Worm (Caenorhabditis elegans) whole organism, young adult: ENCODE data around the gene T23D5.8.

Experiments
- K12H6.12 ChIP-seq: fragments of 200-800 bp; sonication (Bioruptor generic); optimal IDR thresholded peaks from 2 replicates; lab custom pipeline; 2018; ENCODE audit warnings: mild to moderate bottlenecking, missing genetic modification characterization, missing compliant biosample characterization
- ceh-58 ChIP-seq: fragments of 200-800 bp; sonication (Bioruptor generic); IDR thresholded peaks from 2 replicates; pipeline ENCODE4 v1.3.6; 2022; ENCODE audit warnings: missing genetic modification characterization, missing compliant biosample characterization
- dox-1 ChIP-seq: fragments of 200-800 bp; sonication (Bioruptor generic); IDR thresholded peaks from 2 replicates; pipeline ENCODE4 v1.3.6; 2022; ENCODE audit warnings: missing genetic modification reagents, missing genetic modification characterization, missing compliant biosample characterization
- dpl-1 ChIP-seq: fragments of 150-350 bp; optimal IDR thresholded peaks from 2 replicates; lab custom pipeline; 2014; ENCODE audit warnings: missing biosample characterization, missing genetic modification reagents, missing genetic modification characterization
- egrh-3 ChIP-seq: fragments of 200-800 bp; sonication (Bioruptor generic); IDR thresholded peaks from 2 replicates; pipeline ENCODE4 v1.3.6; 2022; ENCODE audit warnings: missing genetic modification reagents, missing genetic modification characterization, missing compliant biosample characterization
- madf-3 ChIP-seq: fragments of 200-800 bp; sonication (Bioruptor generic); IDR thresholded peaks from 2 replicates; pipeline ENCODE4 v1.3.6; 2022; ENCODE audit warnings: missing genetic modification reagents, missing genetic modification characterization, missing compliant biosample characterization
- snpc-4 ChIP-seq, 5 experiments: fragments of 150-350 bp in 1 of 5; sonication (generic microtip) in 4 of 5; optimal IDR thresholded peaks; 2 replicates each; lab custom pipeline; 2014 to 2018; ENCODE audit warnings: missing genetic modification characterization in 5 of 5, missing biosample characterization in 3 of 5, antibody characterized with exemption in 2 of 5, mild to moderate bottlenecking in 2 of 5, missing compliant biosample characterization in 2 of 5, missing genotype in 2 of 5, moderate library complexity in 2 of 5, missing genetic modification reagents in 1 of 5
- tbx-9 ChIP-seq: sonication (generic microtip); optimal IDR thresholded peaks from 2 replicates; lab custom pipeline; 2016; ENCODE audit warnings: borderline replicate concordance, missing genetic modification characterization, inconsistent platforms, missing compliant biosample characterization

DNA sequence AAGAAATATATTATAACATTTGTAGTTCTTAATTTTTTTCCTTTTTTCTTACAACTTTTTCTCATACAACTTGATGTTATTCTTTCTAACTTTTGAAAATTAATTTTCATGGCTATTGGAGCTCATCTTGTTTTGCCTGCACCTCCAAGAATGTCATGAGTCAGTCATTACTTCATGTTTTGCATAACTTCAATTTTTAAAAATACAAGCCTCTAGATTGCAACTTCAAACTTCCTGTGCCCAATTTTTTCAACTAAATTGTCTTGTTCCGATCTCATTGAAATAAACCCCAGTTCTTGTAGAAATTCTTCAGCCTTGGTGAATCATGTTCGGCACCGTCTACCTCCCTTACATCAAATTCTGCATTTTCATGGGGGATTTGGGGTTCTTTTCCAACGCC lies 10.2 kb upstream of the T23D5.8 start, which contains the start of gene str-9:
- TF ChIP-seq egrh-3 (GFP tag; lab: Robert Waterston, UW), result no peak
- no peak for TF ChIP-seq ceh-58 (GFP tag; lab: Robert Waterston, UW)
- no peak for TF ChIP-seq tbx-9
- TF ChIP-seq dpl-1 (GFP tag; lab: Kevin White, UChicago), result no peak
- TF ChIP-seq snpc-4 (GFP tag; optimal IDR thresholded peaks at IDR 0.05; lab: Kevin White, UChicago), result no peak
- TF ChIP-seq snpc-4 (tag; optimal IDR thresholded peaks at IDR 0.05; lab: Kevin White, UChicago), result no peak
- no peak for TF ChIP-seq madf-3 (GFP tag; lab: Robert Waterston, UW)
- no peak for TF ChIP-seq dox-1 (GFP tag; lab: Robert Waterston, UW)
- no peak for TF ChIP-seq K12H6.12 (tag; lab: Kevin White, UChicago)
